Fruit fly (Drosophila melanogaster): Measurements from ENCODE around the gene dachs.

dm6 chr2L:8478911-8479706 is 12.5 kb downstream of the dachs start:
- TF ChIP-seq CG8478 (optimal IDR thresholded peaks at IDR 0.05) (no peak), CTCF (optimal IDR thresholded peaks at IDR 0.05) (no peak)
